Fruit fly (Drosophila melanogaster): ENCODE results near the gene CG34109.

- TF ChIP-seq CG13204 (GFP tag; optimal IDR thresholded peaks at IDR 0.05) (no peak), CG10348 (GFP tag; IDR thresholded peaks at IDR 0.05) (no peak), CG8301 (tag; optimal IDR thresholded peaks at IDR 0.05) (no peak), rn (GFP tag; IDR thresholded peaks at IDR 0.05) (no peak), CG15710 (tag; optimal IDR thresholded peaks at IDR 0.05) (no peak), CG14655 (GFP tag; optimal IDR thresholded peaks at IDR 0.05) (no peak), Snoo (tag; optimal IDR thresholded peaks at IDR 0.05) (no peak), EcR (GFP tag; optimal IDR thresholded peaks at IDR 0.05) (no peak)
Observed at dm6 chr2L:10146723-10147475, 53.0 kb downstream of the CG34109 start.
